Fruit fly (Drosophila melanogaster) whole organism, embryonic: ENCODE results near the gene Sec24CD.

Source experiments
- C15 ChIP-seq: fragments of 200-800 bp; sonication (Bioruptor generic); IDR thresholded peaks from 3 replicates; pipeline ENCODE4 v1.3.6; 2022; ENCODE audit warnings: missing biosample characterization, missing genetic modification characterization
- CG10267 ChIP-seq: fragments of 200-800 bp; sonication (Bioruptor generic); optimal IDR thresholded peaks from 2 replicates; lab custom pipeline; 2018; ENCODE audit warnings: missing biosample characterization, mild to moderate bottlenecking, missing genetic modification characterization, moderate library complexity
- CG10274 ChIP-seq: fragments of 200-800 bp; sonication (Bioruptor generic); optimal IDR thresholded peaks from 3 replicates; lab custom pipeline; 2017; ENCODE audit warnings: missing biosample characterization, mild to moderate bottlenecking, missing genetic modification characterization
- CG10959 ChIP-seq: fragments of 200-800 bp; sonication (Bioruptor generic); IDR thresholded peaks from 2 replicates; pipeline ENCODE4 v1.3.6; 2022; ENCODE audit warnings: missing biosample characterization, missing genetic modification characterization
- CG12071 ChIP-seq: fragments of 200-800 bp; sonication (Bioruptor generic); optimal IDR thresholded peaks from 3 replicates; lab custom pipeline; 2018; ENCODE audit warnings: missing biosample characterization, mild to moderate bottlenecking, missing genetic modification characterization
- CG12236 ChIP-seq: fragments of 200-800 bp; sonication (Bioruptor generic); optimal IDR thresholded peaks from 2 replicates; lab custom pipeline; 2016; ENCODE audit warnings: missing biosample characterization, missing genetic modification characterization
- CG14050 ChIP-seq: fragments of 200-800 bp; sonication (Bioruptor generic); IDR thresholded peaks from 3 replicates; pipeline ENCODE4 v1.3.6; 2022; ENCODE audit warnings: missing biosample characterization, missing genetic modification characterization
- CG17802 ChIP-seq: fragments of 200-800 bp; sonication (Bioruptor generic); optimal IDR thresholded peaks from 2 replicates; lab custom pipeline; 2018; ENCODE audit warnings: missing biosample characterization, mild to moderate bottlenecking, missing genetic modification characterization, moderate library complexity
- CG1832 ChIP-seq: fragments of 200-800 bp; sonication (Bioruptor generic); optimal IDR thresholded peaks from 2 replicates; lab custom pipeline; 2017; ENCODE audit warnings: missing biosample characterization, mild to moderate bottlenecking, missing genetic modification characterization, inconsistent platforms
- CG2875 ChIP-seq: fragments of 200-800 bp; sonication (Bioruptor generic); optimal IDR thresholded peaks from 2 replicates; lab custom pipeline; 2017; ENCODE audit warnings: missing biosample characterization, mild to moderate bottlenecking, missing genetic modification characterization, missing genetic modification reagents
- CG30431 ChIP-seq: fragments of 200-800 bp; sonication (Bioruptor generic); optimal IDR thresholded peaks from 2 replicates; lab custom pipeline; 2017; ENCODE audit warnings: missing biosample characterization, missing genetic modification characterization
- CG3281 ChIP-seq: fragments of 200-800 bp; sonication (Bioruptor generic); optimal IDR thresholded peaks from 3 replicates; lab custom pipeline; 2017; ENCODE audit warnings: missing biosample characterization, mild to moderate bottlenecking, missing genetic modification characterization
- CG3407 ChIP-seq: fragments of 200-800 bp; sonication (Bioruptor generic); optimal IDR thresholded peaks from 2 replicates; lab custom pipeline; 2018; ENCODE audit warnings: missing biosample characterization, mild to moderate bottlenecking, missing genetic modification characterization
- CG4282 ChIP-seq: fragments of 200-800 bp; sonication (Bioruptor generic); optimal IDR thresholded peaks from 2 replicates; lab custom pipeline; 2016; ENCODE audit warnings: missing biosample characterization, missing genetic modification characterization
- CG4617 ChIP-seq: fragments of 200-800 bp; sonication (Bioruptor generic); optimal IDR thresholded peaks from 3 replicates; lab custom pipeline; 2016; ENCODE audit warnings: missing biosample characterization, missing genetic modification characterization, borderline replicate concordance
- CG5953 ChIP-seq: fragments of 200-800 bp; sonication (Bioruptor generic); IDR thresholded peaks from 2 replicates; pipeline ENCODE4 v1.3.6; 2022; ENCODE audit warnings: missing biosample characterization, missing genetic modification characterization
- CG6791 ChIP-seq: fragments of 200-800 bp; sonication (Bioruptor generic); IDR thresholded peaks from 3 replicates; pipeline ENCODE4 v1.3.6; 2022; ENCODE audit warnings: missing biosample characterization, missing genetic modification characterization; ENCODE audit not compliant: partially characterized antibody
- CG8281 ChIP-seq: fragments of 200-800 bp; sonication (Bioruptor generic); optimal IDR thresholded peaks from 2 replicates; lab custom pipeline; 2018; ENCODE audit warnings: missing biosample characterization, mild to moderate bottlenecking, missing genetic modification characterization, moderate library complexity
- CG9797 ChIP-seq: fragments of 200-800 bp; sonication (Bioruptor generic); optimal IDR thresholded peaks from 3 replicates; lab custom pipeline; 2018; ENCODE audit warnings: missing biosample characterization, mild to moderate bottlenecking, missing genetic modification characterization
- D19A ChIP-seq: fragments of 200-800 bp; optimal IDR thresholded peaks from 3 replicates; lab custom pipeline; 2019; ENCODE audit warnings: missing biosample characterization, mild to moderate bottlenecking, missing genetic modification characterization, moderate library complexity
- Dll ChIP-seq: fragments of 200-800 bp; sonication (Bioruptor generic); IDR thresholded peaks from 4 replicates; pipeline ENCODE4 v1.3.6; 2022; ENCODE audit warnings: missing biosample characterization, missing genetic modification characterization; ENCODE audit not compliant: partially characterized antibody
- Drgx ChIP-seq: fragments of 200-800 bp; sonication (Bioruptor generic); IDR thresholded peaks from 2 replicates; pipeline ENCODE4 v1.3.6; 2022; ENCODE audit warnings: missing biosample characterization, missing genetic modification characterization
- Fer1 ChIP-seq: fragments of 200-800 bp; sonication (Bioruptor generic); optimal IDR thresholded peaks from 2 replicates; lab custom pipeline; 2017; ENCODE audit warnings: missing biosample characterization, mild to moderate bottlenecking, missing genetic modification characterization
- Hmr ChIP-seq: fragments of 200-800 bp; sonication (Bioruptor generic); optimal IDR thresholded peaks from 3 replicates; lab custom pipeline; 2017; ENCODE audit warnings: mild to moderate bottlenecking, missing biosample characterization, missing genetic modification reagents, missing genetic modification characterization
- Hr51 ChIP-seq, 2 experiments: fragments of 200-800 bp; sonication (Bioruptor generic); optimal IDR thresholded peaks; 2 replicates in 1 of 2; 3 replicates in 1 of 2; lab custom pipeline; 2016 to 2018; ENCODE audit warnings: missing biosample characterization in 2 of 2, missing genetic modification characterization in 2 of 2, mild to moderate bottlenecking in 1 of 2, moderate library complexity in 1 of 2
- Meics ChIP-seq: fragments of 200-800 bp; sonication (Bioruptor generic); optimal IDR thresholded peaks from 2 replicates; lab custom pipeline; 2017; ENCODE audit warnings: missing biosample characterization, mild to moderate bottlenecking, missing genetic modification characterization
- Sin3A ChIP-seq: fragments of >200 bp; optimal IDR thresholded peaks from 2 replicates; lab custom pipeline; 2018
- Sry-δ ChIP-seq: fragments of 200-800 bp; sonication (Bioruptor generic); optimal IDR thresholded peaks from 2 replicates; lab custom pipeline; 2016; ENCODE audit warnings: missing biosample characterization, missing genetic modification characterization
- aop ChIP-seq: fragments of 200-800 bp; sonication (Bioruptor generic); IDR thresholded peaks from 2 replicates; pipeline ENCODE4 v1.3.6; 2022; ENCODE audit warnings: missing biosample characterization, missing genetic modification characterization
- crp ChIP-seq, 2 experiments: fragments of 200-800 bp; sonication (Bioruptor generic); optimal IDR thresholded peaks; 2 replicates in 1 of 2; 3 replicates in 1 of 2; lab custom pipeline; 2017; ENCODE audit warnings: missing biosample characterization in 2 of 2, missing genetic modification characterization in 2 of 2, mild to moderate bottlenecking in 1 of 2, moderate library complexity in 1 of 2
- da ChIP-seq: fragments of 200-800 bp; sonication (Bioruptor generic); optimal IDR thresholded peaks from 2 replicates; lab custom pipeline; 2016; ENCODE audit warnings: missing biosample characterization, missing genetic modification characterization
- disco-r ChIP-seq: fragments of 200-800 bp; sonication (Bioruptor generic); optimal IDR thresholded peaks from 2 replicates; lab custom pipeline; 2016; ENCODE audit warnings: missing biosample characterization, missing genetic modification characterization
- eve ChIP-seq, 2 experiments: fragments of >200 bp; optimal IDR thresholded peaks; 2 replicates each; lab custom pipeline; 2017; ENCODE audit warnings: missing biosample characterization in 2 of 2, missing genetic modification characterization in 2 of 2
- eyg ChIP-seq: fragments of 200-800 bp; sonication (Bioruptor generic); optimal IDR thresholded peaks from 3 replicates; lab custom pipeline; 2016; ENCODE audit warnings: missing biosample characterization, missing genetic modification characterization
- fu2 ChIP-seq: fragments of 200-800 bp; sonication (Bioruptor generic); optimal IDR thresholded peaks from 2 replicates; lab custom pipeline; 2016; ENCODE audit warnings: missing biosample characterization, missing genetic modification characterization
- knrl ChIP-seq: fragments of 200-800 bp; sonication (Bioruptor generic); IDR thresholded peaks from 3 replicates; pipeline ENCODE4 v1.3.6; 2022; ENCODE audit warnings: missing biosample characterization, missing genetic modification characterization; ENCODE audit not compliant: partially characterized antibody
- lab ChIP-seq: fragments of 200-800 bp; sonication (Bioruptor generic); optimal IDR thresholded peaks from 3 replicates; lab custom pipeline; 2017; ENCODE audit warnings: missing biosample characterization, missing genetic modification characterization, mild to moderate bottlenecking, moderate library complexity, missing genetic modification reagents
- lbe ChIP-seq: fragments of 200-800 bp; sonication (Bioruptor generic); optimal IDR thresholded peaks from 2 replicates; lab custom pipeline; 2016; ENCODE audit warnings: missing biosample characterization, mild to moderate bottlenecking, missing genetic modification characterization
- lilli ChIP-seq: fragments of 200-800 bp; sonication (Bioruptor generic); optimal IDR thresholded peaks from 3 replicates; lab custom pipeline; 2016; ENCODE audit warnings: missing biosample characterization, missing genetic modification characterization
- nerfin-1 ChIP-seq: fragments of 200-800 bp; sonication (Bioruptor generic); optimal IDR thresholded peaks from 3 replicates; lab custom pipeline; 2019; ENCODE audit warnings: missing biosample characterization, mild to moderate bottlenecking, missing genetic modification characterization, moderate library complexity
- pho ChIP-seq: fragments of 200-800 bp; sonication (Bioruptor generic); optimal IDR thresholded peaks from 2 replicates; lab custom pipeline; 2016; ENCODE audit warnings: missing biosample characterization, missing genetic modification characterization
- repo ChIP-seq: fragments of 200-800 bp; sonication (Bioruptor generic); optimal IDR thresholded peaks from 2 replicates; lab custom pipeline; 2016; ENCODE audit warnings: missing biosample characterization, missing genetic modification characterization
- sima ChIP-seq: fragments of 200-800 bp; sonication (Bioruptor generic); optimal IDR thresholded peaks from 2 replicates; lab custom pipeline; 2016; ENCODE audit warnings: missing biosample characterization, missing genetic modification characterization
- sna ChIP-seq: fragments of 200-800 bp; sonication (Bioruptor generic); IDR thresholded peaks from 2 replicates; pipeline ENCODE4 v1.3.6; 2022; ENCODE audit warnings: missing biosample characterization, missing genetic modification characterization; ENCODE audit not compliant: partially characterized antibody
- sob ChIP-seq: fragments of 200-800 bp; sonication (Bioruptor generic); IDR thresholded peaks from 2 replicates; pipeline ENCODE4 v1.3.6; 2022; ENCODE audit warnings: missing biosample characterization, missing genetic modification characterization
- tin ChIP-seq: fragments of 200-800 bp; sonication (Bioruptor generic); optimal IDR thresholded peaks from 3 replicates; lab custom pipeline; 2016; ENCODE audit warnings: missing biosample characterization, missing genetic modification characterization
- tio ChIP-seq: fragments of 200-800 bp; sonication (Bioruptor generic); optimal IDR thresholded peaks from 2 replicates; lab custom pipeline; 2017; ENCODE audit warnings: missing biosample characterization, missing genetic modification characterization, inconsistent platforms
- trh ChIP-seq: fragments of 200-800 bp; sonication (Bioruptor generic); optimal IDR thresholded peaks from 2 replicates; lab custom pipeline; 2016; ENCODE audit warnings: missing biosample characterization, missing genetic modification characterization
- unpg ChIP-seq: fragments of 200-800 bp; sonication (Bioruptor generic); optimal IDR thresholded peaks from 3 replicates; lab custom pipeline; 2018; ENCODE audit warnings: missing biosample characterization, mild to moderate bottlenecking, missing genetic modification characterization, moderate library complexity

Sec24CD gene

DNA sequence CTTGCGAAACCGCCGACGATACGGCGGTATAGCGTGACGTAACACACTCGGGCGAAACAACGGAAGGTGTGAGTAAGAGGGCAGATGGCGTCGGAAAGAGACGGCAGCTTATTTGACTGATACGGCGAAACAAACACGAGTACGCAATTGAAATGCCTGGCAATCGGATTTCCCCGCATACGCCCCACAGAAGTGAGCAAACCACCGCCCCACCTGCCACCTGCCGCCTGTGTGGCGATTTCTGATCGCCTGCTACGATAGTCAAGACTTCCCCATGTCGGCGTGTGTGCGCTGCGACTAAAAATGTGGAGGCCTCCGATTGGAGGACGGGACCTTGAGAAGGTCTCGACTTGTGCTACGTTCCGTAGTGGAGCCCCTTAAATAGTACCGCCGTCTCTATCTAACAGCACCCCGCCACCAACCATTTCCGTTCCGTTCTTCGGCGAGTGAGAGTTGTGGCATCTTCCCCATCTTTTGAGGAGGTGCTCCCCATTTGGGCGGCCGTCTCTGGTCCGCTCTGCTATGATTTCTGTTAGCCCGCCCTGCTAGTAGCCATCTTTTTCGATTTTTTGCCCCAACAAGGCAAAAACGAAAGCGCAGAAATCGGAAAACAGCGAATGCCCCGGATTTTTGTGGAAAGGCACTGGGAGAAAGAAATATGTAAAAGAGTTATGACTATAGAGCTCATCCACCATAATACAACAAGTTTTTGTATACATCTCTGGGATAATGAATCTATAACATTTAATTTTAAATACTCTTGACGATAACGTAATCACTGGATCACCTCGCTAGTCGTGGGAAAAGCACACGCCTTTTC, 37.8 kb downstream of the Sec24CD start (continued):
- TF ChIP-seq Hmr (GFP tag; lab: Kevin White, UChicago) (peak; percentile 84), aop (GFP tag; lab: Robert Waterston, UW) (no peak), Drgx (GFP tag; lab: Robert Waterston, UW) (no peak), repo (GFP tag; lab: Kevin White, UChicago) (peak; percentile 82), Sry-δ (GFP tag; lab: Kevin White, UChicago) (peak; percentile 37), fu2 (GFP tag; lab: Kevin White, UChicago) (peak; percentile 70), tio (GFP tag; lab: Kevin White, UChicago) (peak; percentile 60), CG12236 (GFP tag; lab: Kevin White, UChicago) (peak; percentile 73), unpg (GFP tag; lab: Kevin White, UChicago) (peak; percentile 91), CG17802 (peak; percentile 77), Dll (GFP tag; lab: Robert Waterston, UW) (no peak), CG6791 (GFP tag; lab: Robert Waterston, UW) (no peak), eyg (GFP tag; lab: Kevin White, UChicago) (peak; percentile 80), nerfin-1 (tag; lab: Kevin White, UChicago) (peak; percentile 47), Sin3A (lab: Kevin White, UChicago) (no peak), CG1832 (GFP tag; lab: Kevin White, UChicago) (peak; percentile 83), CG14050 (GFP tag; lab: Robert Waterston, UW) (no peak), CG8281 (tag; lab: Kevin White, UChicago) (peak; percentile 56), tin (GFP tag; lab: Kevin White, UChicago) (peak; percentile 79), CG12071 (GFP tag; lab: Kevin White, UChicago) (peak; percentile 79), CG4617 (peak; percentile 57), Meics (GFP tag; lab: Kevin White, UChicago) (peak; percentile 87), CG3281 (peak; percentile 80), pho (GFP tag; lab: Kevin White, UChicago) (peak; percentile 82), lilli (GFP tag; lab: Kevin White, UChicago) (peak; percentile 87), CG10959 (no peak), CG4282 (GFP tag; lab: Kevin White, UChicago) (peak; percentile 62), trh (GFP tag; lab: Kevin White, UChicago) (peak; percentile 67), D19A (tag; lab: Kevin White, UChicago) (peak; percentile 85), crp (GFP tag; optimal IDR thresholded peaks at IDR 0.05; lab: Kevin White, UChicago) (peak in 1 of 2 experiments; percentile 29), lab (peak; percentile 87), Fer1 (GFP tag; lab: Kevin White, UChicago) (peak; percentile 82), Hr51 (GFP tag; optimal IDR thresholded peaks at IDR 0.05; lab: Kevin White, UChicago) (peak; percentile 66 to 88), da (GFP tag; lab: Kevin White, UChicago) (peak; percentile 63), CG2875 (GFP tag; lab: Kevin White, UChicago) (peak; percentile 83), sima (peak; percentile 28), CG10274 (peak; percentile 50), CG3407 (GFP tag; lab: Kevin White, UChicago) (peak; percentile 83), CG10267 (tag; lab: Kevin White, UChicago) (peak; percentile 77), lbe (GFP tag; lab: Kevin White, UChicago) (peak; percentile 97), CG30431 (GFP tag; lab: Kevin White, UChicago) (peak; percentile 86), CG5953 (no peak), disco-r (peak; percentile 59), C15 (GFP tag; lab: Robert Waterston, UW) (no peak), sna (GFP tag; lab: Robert Waterston, UW) (no peak), eve (GFP tag; optimal IDR thresholded peaks at IDR 0.05; lab: Kevin White, UChicago) (peak in 1 of 2 experiments; percentile 94), CG9797 (GFP tag; lab: Kevin White, UChicago) (peak; percentile 22), sob (GFP tag; lab: Robert Waterston, UW) (no peak), knrl (GFP tag; lab: Robert Waterston, UW) (no peak)
